Worm (Caenorhabditis elegans): Measurements from ENCODE around the gene Y56A3A.33.
A peak's percentile ranks its signal among the peaks of the same experiment; 100 is the strongest.

The Y56A3A.33 gene

DNA sequence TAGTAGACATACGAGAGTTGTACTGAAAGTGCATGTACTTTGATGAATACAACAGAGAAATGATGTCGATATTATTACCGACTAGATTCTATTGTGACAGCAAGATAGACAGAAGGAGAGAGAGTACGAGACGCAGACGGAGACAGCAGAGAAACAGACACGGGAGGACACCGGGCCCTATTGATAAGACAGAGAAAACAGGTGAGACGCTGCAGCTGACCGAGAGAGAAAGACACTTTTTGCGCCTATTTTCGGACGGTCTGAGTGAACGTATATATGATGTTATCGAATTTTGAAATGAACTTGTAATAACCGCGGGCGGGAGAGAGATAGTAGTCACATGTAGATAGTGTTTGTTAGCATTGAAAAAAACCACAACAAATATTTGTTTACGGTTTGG, 514 bp upstream of the Y56A3A.33 start (continued):
- TF ChIP-seq ceh-82 (tag; optimal IDR thresholded peaks at IDR 0.05) = no peak
- peak; percentile 38 for TF ChIP-seq nhr-11 (tag; optimal IDR thresholded peaks at IDR 0.05)
- TF ChIP-seq hmg-1.1 (GFP tag; IDR thresholded peaks at IDR 0.05) = peak; percentile 20; the same call in 1 of the 2 replicates
- TF ChIP-seq daf-12 (tag; optimal IDR thresholded peaks at IDR 0.05) = no peak
- peak; percentile 46; the same call in 1 of the 2 replicates for TF ChIP-seq T26A8.4 (GFP tag; IDR thresholded peaks at IDR 0.05)
- TF ChIP-seq dmd-8 (GFP tag; IDR thresholded peaks at IDR 0.05) = no peak
- TF ChIP-seq mdl-1 (tag; optimal IDR thresholded peaks at IDR 0.05) = peak in 1 of 2 experiments; percentile 76
- TF ChIP-seq dpl-1 (GFP tag; optimal IDR thresholded peaks at IDR 0.05) = peak; percentile 12
- peak; percentile 70 for TF ChIP-seq nhr-102 (tag; optimal IDR thresholded peaks at IDR 0.05)
- peak; percentile 91 for TF ChIP-seq dve-1 (tag; optimal IDR thresholded peaks at IDR 0.05; ENCODE audit: insufficient read depth)
- TF ChIP-seq ztf-11 (tag; optimal IDR thresholded peaks at IDR 0.05) = no peak
- no peak for TF ChIP-seq daf-8 (GFP tag; IDR thresholded peaks at IDR 0.05)
- peak; percentile 81 for TF ChIP-seq mxl-3 (GFP tag; optimal IDR thresholded peaks at IDR 0.05)
- peak in 1 of 2 experiments; percentile 86 for TF ChIP-seq hif-1 (tag; optimal IDR thresholded peaks at IDR 0.05)
- TF ChIP-seq nhr-28 (tag; optimal IDR thresholded peaks at IDR 0.05) = peak; percentile 95
- 0 out of 2 replicates have a peak, but pooled peaks have one; percentile 19 for TF ChIP-seq nhr-42 (GFP tag; IDR thresholded peaks at IDR 0.05)
- peak; percentile 75 for TF ChIP-seq pqm-1 (tag; optimal IDR thresholded peaks at IDR 0.05)
- TF ChIP-seq daf-16 (GFP tag; optimal IDR thresholded peaks at IDR 0.05) = no peak
- TF ChIP-seq daf-16 (tag; optimal IDR thresholded peaks at IDR 0.05) = peak; percentile 99
- TF ChIP-seq tra-1 (GFP tag; IDR thresholded peaks at IDR 0.05) = peak; percentile 70; the same call in 1 of the 2 replicates
- peak; percentile 89 for TF ChIP-seq hlh-30 (tag; optimal IDR thresholded peaks at IDR 0.05; ENCODE audit: insufficient read depth)
- no peak for TF ChIP-seq snpc-1.2 (GFP tag; IDR thresholded peaks at IDR 0.05)
- TF ChIP-seq hlh-11 (tag; optimal IDR thresholded peaks at IDR 0.05) = peak; percentile 97
- peak; percentile 92 for TF ChIP-seq nhr-48 (tag; optimal IDR thresholded peaks at IDR 0.05)
- no peak for TF ChIP-seq F26F4.8 (GFP tag; conservative IDR thresholded peaks at IDR 0.05)

DNA sequence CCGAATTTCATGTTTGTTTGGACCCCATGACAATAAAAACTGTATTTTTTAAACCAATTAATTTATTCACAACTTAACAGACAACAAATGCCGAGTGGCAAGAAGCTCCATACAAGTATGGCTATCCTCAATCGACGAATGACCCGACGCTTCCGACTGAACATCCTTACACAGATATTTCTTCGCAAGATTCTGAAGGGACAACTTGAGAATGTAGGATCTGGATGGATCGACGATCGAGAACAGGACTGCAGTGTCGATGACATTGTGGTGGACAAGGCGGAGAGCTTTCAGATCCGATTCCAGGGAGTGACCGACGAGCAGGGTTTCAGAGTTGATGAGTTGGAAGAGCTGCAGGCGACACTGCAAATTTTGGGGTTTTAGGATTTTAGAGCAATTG, 3.2 kb downstream of the Y56A3A.33 start:
- TF ChIP-seq aha-1 (tag) (peak; percentile 85), Y105C5A.15 (GFP tag; IDR thresholded peaks at IDR 0.05) (no peak)

DNA sequence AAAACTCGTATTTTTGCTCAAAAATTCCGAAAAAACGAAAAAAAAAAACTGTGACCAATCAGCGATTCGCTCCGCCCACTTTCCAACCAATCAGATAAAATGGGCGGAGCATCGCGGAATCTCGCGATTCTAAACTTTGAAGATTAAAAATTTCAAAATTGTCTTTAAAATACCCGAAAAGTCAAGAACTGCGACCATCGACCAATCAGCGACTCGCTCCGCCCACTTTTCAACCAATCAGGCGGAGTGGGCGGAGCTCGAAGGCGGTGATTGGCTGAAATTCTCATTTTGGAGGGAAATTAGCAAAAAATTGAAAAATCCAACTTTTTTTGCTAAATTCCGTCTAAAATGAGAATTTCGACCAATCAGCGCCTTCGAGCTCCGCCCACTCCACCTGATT, 7.0 kb downstream of the Y56A3A.33 start:
- no peak for TF ChIP-seq nhr-111 (GFP tag; optimal IDR thresholded peaks at IDR 0.05)
- TF ChIP-seq Y48G9A.11 (GFP tag; IDR thresholded peaks at IDR 0.05) = no peak
- TF ChIP-seq zfp-3 (GFP tag; conservative IDR thresholded peaks at IDR 0.05) = no peak
- no peak for TF ChIP-seq F37D6.2 (tag; optimal IDR thresholded peaks at IDR 0.05)
- TF ChIP-seq skn-1 (tag; optimal IDR thresholded peaks at IDR 0.05) = no peak
- no peak for TF ChIP-seq dmd-6 (GFP tag; IDR thresholded peaks at IDR 0.05)
- TF ChIP-seq lin-38 (GFP tag; IDR thresholded peaks at IDR 0.05) = no peak
- TF ChIP-seq ZK337.2 (GFP tag; IDR thresholded peaks at IDR 0.05) = no peak
- TF ChIP-seq nhr-237 (tag; optimal IDR thresholded peaks at IDR 0.05) = no peak
- no peak for TF ChIP-seq egl-27 (tag; optimal IDR thresholded peaks at IDR 0.05)
- no peak for TF ChIP-seq mep-1 (tag; optimal IDR thresholded peaks at IDR 0.05)
- TF ChIP-seq zag-1 (tag; optimal IDR thresholded peaks at IDR 0.05) = no peak
- TF ChIP-seq nhr-48 (tag; optimal IDR thresholded peaks at IDR 0.05) = no peak
- TF ChIP-seq madf-9 (GFP tag; conservative IDR thresholded peaks at IDR 0.05) = no peak
- TF ChIP-seq ztf-11 (tag; optimal IDR thresholded peaks at IDR 0.05) = no peak
